Worm (Caenorhabditis elegans) whole organism, L4 larva: ENCODE results near the gene ugt-43.
A peak's percentile ranks its signal among the peaks of the same experiment; 100 is the strongest.

Experiments used
- F37D6.2 ChIP-seq: sonication (generic microtip); optimal IDR thresholded peaks from 2 replicates; lab custom pipeline; 2016; ENCODE audit warnings: mild to moderate bottlenecking, missing genetic modification characterization, missing compliant biosample characterization
- T20F7.1 ChIP-seq: fragments of 200-800 bp; sonication (Bioruptor generic); optimal IDR thresholded peaks from 2 replicates; lab custom pipeline; 2018; ENCODE audit warnings: mild to moderate bottlenecking, missing genetic modification characterization, missing compliant biosample characterization
- Y48G9A.11 ChIP-seq: fragments of 200-800 bp; sonication (Bioruptor generic); IDR thresholded peaks from 2 replicates; pipeline ENCODE4 v1.3.6; 2022; ENCODE audit warnings: missing genetic modification reagents, missing genetic modification characterization, missing compliant biosample characterization
- Y5F2A.4 ChIP-seq: fragments of 200-800 bp; sonication (Bioruptor generic); optimal IDR thresholded peaks from 2 replicates; lab custom pipeline; 2018; ENCODE audit warnings: mild to moderate bottlenecking, missing genetic modification characterization, missing compliant biosample characterization
- ZK546.5 ChIP-seq, 2 experiments: sonication (generic microtip); optimal IDR thresholded peaks; 2 replicates each; lab custom pipeline; 2017; ENCODE audit warnings: missing biosample characterization in 2 of 2, missing genetic modification characterization in 2 of 2
- aly-2 ChIP-seq: sonication (generic microtip); optimal IDR thresholded peaks from 2 replicates; lab custom pipeline; 2018; ENCODE audit warnings: missing biosample characterization, missing genetic modification characterization
- ama-1 ChIP-seq: fragments of 150-350 bp; optimal IDR thresholded peaks from 2 replicates; lab custom pipeline; 2014; ENCODE audit warnings: inconsistent platforms, mixed read lengths
- ceh-28 ChIP-seq: fragments of 150-350 bp; optimal IDR thresholded peaks from 2 replicates; lab custom pipeline; 2014; ENCODE audit warnings: missing biosample characterization, missing genetic modification reagents, missing genetic modification characterization
- ceh-32 ChIP-seq: sonication (generic microtip); optimal IDR thresholded peaks from 2 replicates; lab custom pipeline; 2016; ENCODE audit warnings: mild to moderate bottlenecking, missing genetic modification characterization, missing compliant biosample characterization; ENCODE audit not compliant: poor library complexity
- ceh-44 ChIP-seq: fragments of 200-800 bp; sonication (Bioruptor generic); IDR thresholded peaks from 2 replicates; pipeline ENCODE4 v1.3.6; 2022; ENCODE audit warnings: missing genetic modification reagents, missing genetic modification characterization, missing compliant biosample characterization
- daf-16 ChIP-seq, 3 experiments: sonication (generic microtip); optimal IDR thresholded peaks; 2 replicates each; lab custom pipeline; 2016 to 2017; ENCODE audit warnings: missing genetic modification characterization in 3 of 3, missing genetic modification reagents in 3 of 3, mild to moderate bottlenecking in 2 of 3, missing compliant biosample characterization in 2 of 3, missing biosample characterization in 1 of 3, moderate library complexity in 1 of 3
- daf-19 ChIP-seq: fragments of 200-800 bp; sonication (Bioruptor generic); conservative IDR thresholded peaks from 2 replicates; pipeline ENCODE4 v1.3.6; 2022; ENCODE audit warnings: missing genetic modification characterization, missing compliant biosample characterization
- dmd-6 ChIP-seq: fragments of 200-800 bp; sonication (Bioruptor generic); IDR thresholded peaks from 2 replicates; pipeline ENCODE4 v1.3.6; 2022; ENCODE audit warnings: missing genetic modification reagents, missing genetic modification characterization, missing compliant biosample characterization
- dmd-8 ChIP-seq: fragments of 200-800 bp; sonication (Bioruptor generic); IDR thresholded peaks from 2 replicates; pipeline ENCODE4 v1.3.6; 2022; ENCODE audit warnings: missing genetic modification characterization, missing compliant biosample characterization
- dve-1 ChIP-seq: sonication (generic microtip); optimal IDR thresholded peaks from 2 replicates; lab custom pipeline; 2017; ENCODE audit warnings: antibody characterized with exemption, mild to moderate bottlenecking, missing genetic modification characterization, missing compliant biosample characterization; ENCODE audit not compliant: insufficient read depth
- egl-43 ChIP-seq: fragments of 200-800 bp; sonication (Bioruptor generic); IDR thresholded peaks from 2 replicates; pipeline ENCODE4 v1.3.6; 2022; ENCODE audit warnings: missing genetic modification reagents, missing genetic modification characterization, missing compliant biosample characterization
- fos-1 ChIP-seq: fragments of 150-350 bp; optimal IDR thresholded peaks from 2 replicates; lab custom pipeline; 2014; ENCODE audit warnings: missing biosample characterization, missing genetic modification characterization
- gei-8 ChIP-seq: fragments of 200-800 bp; sonication (Bioruptor generic); optimal IDR thresholded peaks from 2 replicates; lab custom pipeline; 2018; ENCODE audit warnings: mild to moderate bottlenecking, missing genetic modification characterization, missing compliant biosample characterization
- hlh-30 ChIP-seq: sonication (generic microtip); optimal IDR thresholded peaks from 2 replicates; lab custom pipeline; 2017; ENCODE audit warnings: antibody characterized with exemption, mild to moderate bottlenecking, missing genetic modification characterization, missing compliant biosample characterization; ENCODE audit not compliant: insufficient read depth
- hmg-1.1 ChIP-seq: fragments of 200-800 bp; sonication (Bioruptor generic); IDR thresholded peaks from 2 replicates; pipeline ENCODE4 v1.3.6; 2022; ENCODE audit warnings: missing genetic modification reagents, missing genetic modification characterization, missing compliant biosample characterization
- jun-1 ChIP-seq: fragments of 150-350 bp; optimal IDR thresholded peaks from 2 replicates; lab custom pipeline; 2014; ENCODE audit warnings: missing biosample characterization, missing genetic modification reagents, missing genetic modification characterization
- lim-7 ChIP-seq: fragments of 200-800 bp; sonication (Bioruptor generic); IDR thresholded peaks from 2 replicates; pipeline ENCODE4 v1.3.6; 2022; ENCODE audit warnings: missing genetic modification characterization, missing compliant biosample characterization
- lin-15B ChIP-seq: fragments of 150-350 bp; sonication (generic microtip); optimal IDR thresholded peaks from 3 replicates; lab custom pipeline; 2014; ENCODE audit warnings: missing biosample characterization, missing genetic modification characterization
- lin-29 ChIP-seq: fragments of 200-800 bp; sonication (Bioruptor generic); IDR thresholded peaks from 2 replicates; pipeline ENCODE4 v1.3.6; 2022; ENCODE audit warnings: missing genetic modification reagents, missing genetic modification characterization, missing compliant biosample characterization
- lin-38 ChIP-seq: fragments of 200-800 bp; sonication (Bioruptor generic); IDR thresholded peaks from 2 replicates; pipeline ENCODE4 v1.3.6; 2022; ENCODE audit warnings: missing genetic modification reagents, missing genetic modification characterization, missing compliant biosample characterization
- lin-39 ChIP-seq: fragments of 150-350 bp; optimal IDR thresholded peaks from 2 replicates; lab custom pipeline; 2014; ENCODE audit warnings: missing biosample characterization, missing genetic modification reagents, missing genetic modification characterization
- madf-5 ChIP-seq, 2 experiments: fragments of 200-800 bp; sonication (Bioruptor generic); IDR thresholded peaks; 2 replicates each; pipeline ENCODE4 v1.3.6; 2022; ENCODE audit warnings: missing compliant biosample characterization in 2 of 2, missing genetic modification characterization in 2 of 2
- madf-9 ChIP-seq: fragments of 200-800 bp; sonication (Bioruptor generic); conservative IDR thresholded peaks from 2 replicates; pipeline ENCODE4 v1.3.6; 2022; ENCODE audit warnings: missing genetic modification reagents, missing genetic modification characterization, missing compliant biosample characterization
- mdl-1 ChIP-seq, 2 experiments: fragments of 150-350 bp in 1 of 2; sonication (generic microtip) in 1 of 2; optimal IDR thresholded peaks; 2 replicates each; lab custom pipeline; 2014 to 2017; ENCODE audit warnings: missing biosample characterization in 2 of 2, missing genetic modification characterization in 2 of 2
- mep-1 ChIP-seq: fragments of 150-350 bp; sonication (generic microtip); optimal IDR thresholded peaks from 3 replicates; lab custom pipeline; 2014; ENCODE audit warnings: missing biosample characterization, missing genetic modification characterization
- mes-2 ChIP-seq: sonication (generic microtip); optimal IDR thresholded peaks from 2 replicates; lab custom pipeline; 2016; ENCODE audit warnings: missing genotype, mild to moderate bottlenecking, missing genetic modification characterization, missing compliant biosample characterization; ENCODE audit not compliant: poor library complexity, severe bottlenecking
- mxl-3 ChIP-seq: fragments of 200-800 bp; sonication (Bioruptor generic); optimal IDR thresholded peaks from 2 replicates; lab custom pipeline; 2018; ENCODE audit warnings: mild to moderate bottlenecking, missing genetic modification characterization, missing compliant biosample characterization
- nhr-237 ChIP-seq: sonication (generic microtip); optimal IDR thresholded peaks from 2 replicates; lab custom pipeline; 2017; ENCODE audit warnings: missing biosample characterization, missing genetic modification characterization
- nhr-25 ChIP-seq: sonication (generic microtip); optimal IDR thresholded peaks from 2 replicates; lab custom pipeline; 2017; ENCODE audit warnings: missing genetic modification characterization, mild to moderate bottlenecking, missing compliant biosample characterization, antibody characterized with exemption, moderate library complexity, borderline replicate concordance; ENCODE audit not compliant: insufficient read depth
- nhr-28 ChIP-seq: fragments of 150-350 bp; optimal IDR thresholded peaks from 2 replicates; lab custom pipeline; 2014; ENCODE audit warnings: missing biosample characterization, missing genetic modification characterization
- nhr-76 ChIP-seq: fragments of 150-350 bp; optimal IDR thresholded peaks from 2 replicates; lab custom pipeline; 2014; ENCODE audit warnings: missing biosample characterization, missing genetic modification characterization
- sdz-12 ChIP-seq: fragments of 200-800 bp; sonication (Bioruptor generic); optimal IDR thresholded peaks from 2 replicates; lab custom pipeline; 2018; ENCODE audit warnings: mild to moderate bottlenecking, missing genetic modification characterization, missing compliant biosample characterization
- set-16 ChIP-seq: fragments of 200-800 bp; sonication (Bioruptor generic); IDR thresholded peaks from 2 replicates; pipeline ENCODE4 v1.3.6; 2022; ENCODE audit warnings: missing genetic modification reagents, missing genetic modification characterization, missing compliant biosample characterization
- spr-3 ChIP-seq: fragments of 200-800 bp; sonication (Bioruptor generic); optimal IDR thresholded peaks from 2 replicates; lab custom pipeline; 2018; ENCODE audit warnings: mild to moderate bottlenecking, missing genetic modification characterization, missing compliant biosample characterization
- tag-97 ChIP-seq: fragments of 200-800 bp; sonication (Bioruptor generic); IDR thresholded peaks from 2 replicates; pipeline ENCODE4 v1.3.6; 2022; ENCODE audit warnings: missing genetic modification characterization, missing compliant biosample characterization
- unc-130 ChIP-seq: sonication (generic microtip); optimal IDR thresholded peaks from 2 replicates; lab custom pipeline; 2016; ENCODE audit warnings: missing genetic modification reagents, missing genetic modification characterization, missing compliant biosample characterization
- unc-62 ChIP-seq, 3 experiments: fragments of 150-350 bp in 1 of 3; sonication (generic microtip); optimal IDR thresholded peaks in 2 of 3; peaks in 1 of 3; 1 replicate in 1 of 3; 2 replicates in 2 of 3; lab custom pipeline; 2014 to 2017; ENCODE audit warnings: missing biosample characterization in 3 of 3, missing genetic modification characterization in 3 of 3, missing genetic modification reagents in 3 of 3, missing genotype in 1 of 3
- zag-1 ChIP-seq: fragments of 150-350 bp; optimal IDR thresholded peaks from 2 replicates; lab custom pipeline; 2014; ENCODE audit warnings: missing biosample characterization, missing genetic modification characterization
- zfp-2 ChIP-seq: sonication (generic microtip); optimal IDR thresholded peaks from 2 replicates; lab custom pipeline; 2016; ENCODE audit warnings: mild to moderate bottlenecking, missing genetic modification characterization, missing compliant biosample characterization
- ztf-11 ChIP-seq: fragments of 150-350 bp; optimal IDR thresholded peaks from 2 replicates; lab custom pipeline; 2014; ENCODE audit warnings: missing biosample characterization, missing genetic modification characterization
- ztf-7 ChIP-seq: fragments of 150-350 bp; optimal IDR thresholded peaks from 2 replicates; lab custom pipeline; 2014; ENCODE audit warnings: missing biosample characterization, missing genetic modification characterization

The ugt-43 gene

ce11 chrIV:10422230-10422629, 42.2 kb upstream of the ugt-43 start:
- no peak for TF ChIP-seq nhr-28 (tag; lab: Kevin White, UChicago)
- TF ChIP-seq ceh-28 (tag; lab: Kevin White, UChicago), result no peak
- TF ChIP-seq zag-1 (tag; lab: Kevin White, UChicago), result no peak
- no peak for TF ChIP-seq lin-29 (GFP tag; lab: Robert Waterston, UW)
- no peak for TF ChIP-seq lin-38 (GFP tag; lab: Robert Waterston, UW)

ce11 chrIV:10424535-10424934, 39.9 kb upstream of the ugt-43 start, which contains the start of gene F13B12.1:
Gene F13B12.1, minus strand, starts transcription at chrIV:10424635.
- TF ChIP-seq unc-62 (GFP tag; optimal IDR thresholded peaks at IDR 0.05 in 1 of 2; lab: Kevin White, UChicago) (peak in 1 of 2 experiments; percentile 70), unc-62 (tag; optimal IDR thresholded peaks at IDR 0.05; lab: Kevin White, UChicago) (no peak), Y48G9A.11 (GFP tag; lab: Robert Waterston, UW) (peak; percentile 17; the same call in 1 of the 2 replicates), F37D6.2 (tag; lab: Kevin White, UChicago) (no peak), spr-3 (GFP tag; lab: Kevin White, UChicago) (no peak), lim-7 (GFP tag; lab: Robert Waterston, UW) (no peak), ceh-44 (no peak), nhr-25 (tag; lab: Kevin White, UChicago) (no peak), mdl-1 (tag; optimal IDR thresholded peaks at IDR 0.05; lab: Kevin White, UChicago) (no peak)

ce11 chrIV:10425129-10425528, 39.3 kb upstream of the ugt-43 start:
- TF ChIP-seq ZK546.5 (tag; optimal IDR thresholded peaks at IDR 0.05; lab: Kevin White, UChicago) (no peak), madf-9 (no peak), lin-39 (no peak), lin-15B (no peak), daf-19 (no peak), zfp-2 (tag; lab: Kevin White, UChicago) (no peak), unc-130 (GFP tag; lab: Kevin White, UChicago) (no peak), tag-97 (GFP tag; lab: Robert Waterston, UW) (no peak), mep-1 (tag; lab: Kevin White, UChicago) (peak; percentile 29), spr-3 (GFP tag; lab: Kevin White, UChicago) (no peak), hmg-1.1 (GFP tag; lab: Robert Waterston, UW) (no peak), hlh-30 (tag; lab: Kevin White, UChicago) (peak; percentile 24), dve-1 (tag; lab: Kevin White, UChicago) (peak; percentile 47), sdz-12 (GFP tag; lab: Kevin White, UChicago) (no peak), aly-2 (tag; lab: Kevin White, UChicago) (no peak), nhr-25 (tag; lab: Kevin White, UChicago) (no peak), fos-1 (tag; lab: Kevin White, UChicago) (no peak), nhr-237 (no peak), Y48G9A.11 (GFP tag; lab: Robert Waterston, UW) (peak; percentile 100), mxl-3 (GFP tag; lab: Kevin White, UChicago) (no peak), Y5F2A.4 (GFP tag; lab: Kevin White, UChicago) (no peak), T20F7.1 (GFP tag; lab: Kevin White, UChicago) (peak; percentile 94), madf-5 (GFP tag; IDR thresholded peaks at IDR 0.05; lab: Robert Waterston, UW) (no peak), ztf-7 (no peak), ztf-11 (tag; lab: Kevin White, UChicago) (no peak), ceh-44 (no peak), nhr-76 (tag; lab: Kevin White, UChicago) (no peak), egl-43 (GFP tag; lab: Robert Waterston, UW) (no peak), gei-8 (GFP tag; lab: Kevin White, UChicago) (no peak), dmd-8 (GFP tag; lab: Robert Waterston, UW) (no peak), mes-2 (tag; lab: Kevin White, UChicago) (no peak), set-16 (GFP tag; lab: Robert Waterston, UW) (no peak), daf-16 (GFP tag; optimal IDR thresholded peaks at IDR 0.05; lab: Kevin White, UChicago) (no peak), daf-16 (tag; optimal IDR thresholded peaks at IDR 0.05; lab: Kevin White, UChicago) (peak; percentile 45), ama-1 (lab: Kevin White, UChicago) (no peak), jun-1 (tag; lab: Kevin White, UChicago) (no peak), dmd-6 (GFP tag; lab: Robert Waterston, UW) (no peak), ceh-32 (no peak), mdl-1 (tag; optimal IDR thresholded peaks at IDR 0.05; lab: Kevin White, UChicago) (peak in 1 of 2 experiments; percentile 1)
